Worm (Caenorhabditis elegans) whole organism, midembryonic: ENCODE results near the gene sru-16.
"Not testable (repeated sequence)": the region's sequence is repeated elsewhere in the genome, so short reads cannot be mapped to it uniquely, and the experiment has no call there.

Source experiments
- T22C8.4 ChIP-seq: fragments of 200-800 bp; sonication (Bioruptor generic); IDR thresholded peaks from 2 replicates; pipeline ENCODE4 v1.3.6; 2022; ENCODE audit warnings: missing genetic modification characterization, missing compliant biosample characterization
- cog-1 ChIP-seq: sonication (generic microtip); optimal IDR thresholded peaks from 2 replicates; lab custom pipeline; 2016; ENCODE audit warnings: missing genetic modification characterization, missing compliant biosample characterization
- flt-1 ChIP-seq: fragments of 200-800 bp; sonication (Bioruptor generic); IDR thresholded peaks from 2 replicates; pipeline ENCODE4 v1.3.6; 2022; ENCODE audit warnings: missing genetic modification characterization, missing compliant biosample characterization
- klf-2 ChIP-seq: fragments of 200-800 bp; sonication (Bioruptor generic); conservative IDR thresholded peaks from 2 replicates; pipeline ENCODE4 v1.3.6; 2022; ENCODE audit warnings: missing genetic modification reagents, missing genetic modification characterization, missing compliant biosample characterization
- med-1 ChIP-seq: sonication (generic microtip); optimal IDR thresholded peaks from 2 replicates; lab custom pipeline; 2017; ENCODE audit warnings: missing genetic modification characterization, mild to moderate bottlenecking, missing compliant biosample characterization, antibody characterized with exemption, missing genetic modification reagents; ENCODE audit not compliant: insufficient read depth
- ref-1 ChIP-seq: fragments of 200-800 bp; sonication (Bioruptor generic); conservative IDR thresholded peaks from 2 replicates; pipeline ENCODE4 v1.3.6; 2022; ENCODE audit warnings: missing genetic modification reagents, missing genetic modification characterization, missing compliant biosample characterization
- tab-1 ChIP-seq: fragments of 200-800 bp; sonication (Bioruptor generic); IDR thresholded peaks from 2 replicates; pipeline ENCODE4 v1.3.6; 2022; ENCODE audit warnings: missing genetic modification characterization, missing compliant biosample characterization
- ztf-23 ChIP-seq: fragments of 200-800 bp; sonication (Bioruptor generic); IDR thresholded peaks from 2 replicates; pipeline ENCODE4 v1.3.6; 2022; ENCODE audit warnings: missing genetic modification reagents, missing genetic modification characterization, missing compliant biosample characterization
- ztf-29 ChIP-seq: fragments of 200-800 bp; sonication (Bioruptor generic); IDR thresholded peaks from 2 replicates; pipeline ENCODE4 v1.3.6; 2022; ENCODE audit warnings: missing genetic modification reagents, missing genetic modification characterization, missing compliant biosample characterization

Gene sru-16

ce11 chrIV:13597813-13598212 lies 18.8 kb downstream of the sru-16 start, which contains the start of gene Y45F10B.9:
Gene Y45F10B.9 (minus strand): TSS chrIV:13597913.
- not testable (repeated sequence) for TF ChIP-seq ref-1 (GFP tag; lab: Robert Waterston, UW); med-1; T22C8.4 (GFP tag; lab: Robert Waterston, UW)

- TF ChIP-seq flt-1 (GFP tag; lab: Robert Waterston, UW) (no peak), T22C8.4 (GFP tag; lab: Robert Waterston, UW) (no peak)
These were observed 21.6 kb downstream of the sru-16 start for ce11 chrIV:13600643-13601042.

- TF ChIP-seq klf-2 (GFP tag; lab: Robert Waterston, UW) (no peak), tab-1 (GFP tag; lab: Robert Waterston, UW) (no peak), med-1 (no peak), T22C8.4 (GFP tag; lab: Robert Waterston, UW) (no peak), ztf-23 (GFP tag; lab: Robert Waterston, UW) (no peak), ref-1 (GFP tag; lab: Robert Waterston, UW) (no peak), flt-1 (GFP tag; lab: Robert Waterston, UW) (no peak), ztf-29 (GFP tag; lab: Robert Waterston, UW) (no peak), cog-1 (tag; lab: Kevin White, UChicago) (no peak)
These were observed 22.4 kb downstream of the sru-16 start for ce11 chrIV:13601428-13601827.

ce11 chrIV:13601973-13602669 lies 23.1 kb downstream of the sru-16 start, which contains the start of gene Y45F10B.59:
Gene Y45F10B.59 (plus strand): TSS chrIV:13602619.
- TF ChIP-seq ztf-29 (GFP tag; lab: Robert Waterston, UW) (no peak), ztf-23 (GFP tag; lab: Robert Waterston, UW) (no peak), cog-1 (tag; lab: Kevin White, UChicago) (no peak), med-1 (no peak), flt-1 (GFP tag; lab: Robert Waterston, UW) (no peak), ref-1 (GFP tag; lab: Robert Waterston, UW) (no peak), klf-2 (GFP tag; lab: Robert Waterston, UW) (no peak), T22C8.4 (GFP tag; lab: Robert Waterston, UW) (no peak), tab-1 (GFP tag; lab: Robert Waterston, UW) (no peak)

- TF ChIP-seq med-1: no peak
- no peak for TF ChIP-seq klf-2 (GFP tag; lab: Robert Waterston, UW)
- no peak for TF ChIP-seq ztf-29 (GFP tag; lab: Robert Waterston, UW)
- no peak for TF ChIP-seq ztf-23 (GFP tag; lab: Robert Waterston, UW)
- TF ChIP-seq tab-1 (GFP tag; lab: Robert Waterston, UW): no peak
- no peak for TF ChIP-seq cog-1 (tag; lab: Kevin White, UChicago)
- no peak for TF ChIP-seq ref-1 (GFP tag; lab: Robert Waterston, UW)
These were observed 30.7 kb downstream of the sru-16 start, which contains the start of gene C08F11.13 for ce11 chrIV:13609755-13610154. Gene C08F11.13 (minus strand): TSS chrIV:13609892.

ce11 chrIV:13619203-13619602 lies 40.1 kb downstream of the sru-16 start, which contains the start of gene C08F11.3:
Gene C08F11.3 (plus strand): TSS chrIV:13619503.
- TF ChIP-seq ref-1 (GFP tag; lab: Robert Waterston, UW) (no peak), tab-1 (GFP tag; lab: Robert Waterston, UW) (no peak), ztf-23 (GFP tag; lab: Robert Waterston, UW) (no peak), ztf-29 (GFP tag; lab: Robert Waterston, UW) (no peak)

- TF ChIP-seq klf-2 (GFP tag; lab: Robert Waterston, UW) (no peak), ztf-23 (GFP tag; lab: Robert Waterston, UW) (no peak), flt-1 (GFP tag; lab: Robert Waterston, UW) (no peak), med-1 (no peak), ref-1 (GFP tag; lab: Robert Waterston, UW) (no peak), ztf-29 (GFP tag; lab: Robert Waterston, UW) (no peak), cog-1 (tag; lab: Kevin White, UChicago) (no peak), T22C8.4 (GFP tag; lab: Robert Waterston, UW) (no peak), tab-1 (GFP tag; lab: Robert Waterston, UW) (no peak)
These were observed 44.5 kb downstream of the sru-16 start, which contains the start of gene C08F11.1 for ce11 chrIV:13623533-13623932. Gene C08F11.1 (plus strand): TSS chrIV:13623833.

ce11 chrIV:13626469-13626868 lies 47.4 kb downstream of the sru-16 start, which contains the start of gene sru-21:
Gene sru-21 (plus strand): TSS chrIV:13626769.
- TF ChIP-seq cog-1 (tag; lab: Kevin White, UChicago) (no peak), tab-1 (GFP tag; lab: Robert Waterston, UW) (no peak), ref-1 (GFP tag; lab: Robert Waterston, UW) (no peak), klf-2 (GFP tag; lab: Robert Waterston, UW) (no peak), T22C8.4 (GFP tag; lab: Robert Waterston, UW) (no peak), flt-1 (GFP tag; lab: Robert Waterston, UW) (no peak), med-1 (no peak), ztf-23 (GFP tag; lab: Robert Waterston, UW) (no peak), ztf-29 (GFP tag; lab: Robert Waterston, UW) (no peak)
